Fruit fly (Drosophila melanogaster) whole organism, embryonic: Measurements from ENCODE around the gene Hpd.
A peak's percentile ranks its signal among the peaks of the same experiment; 100 is the strongest.

Experiments used
- Ada2b ChIP-seq: fragments of 200-800 bp; sonication (Bioruptor generic); IDR thresholded peaks from 2 replicates; pipeline ENCODE4 v1.3.6; 2022; ENCODE audit warnings: missing biosample characterization, missing genetic modification characterization
- CG10431 ChIP-seq: fragments of 200-800 bp; sonication (Bioruptor generic); optimal IDR thresholded peaks from 3 replicates; lab custom pipeline; 2018; ENCODE audit warnings: missing biosample characterization, mild to moderate bottlenecking, missing genetic modification characterization
- CG10462 ChIP-seq: fragments of 200-800 bp; sonication (Bioruptor generic); optimal IDR thresholded peaks from 2 replicates; lab custom pipeline; 2016; ENCODE audit warnings: missing biosample characterization, missing genetic modification characterization
- CG12744 ChIP-seq: fragments of 200-800 bp; sonication (Bioruptor generic); optimal IDR thresholded peaks from 2 replicates; lab custom pipeline; 2016; ENCODE audit warnings: missing biosample characterization, missing genetic modification characterization
- CG12942 ChIP-seq: fragments of 200-800 bp; sonication (Bioruptor generic); optimal IDR thresholded peaks from 3 replicates; lab custom pipeline; 2016; ENCODE audit warnings: missing biosample characterization, missing genetic modification characterization
- CG13123 ChIP-seq: fragments of 200-800 bp; sonication (Bioruptor generic); optimal IDR thresholded peaks from 2 replicates; lab custom pipeline; 2016; ENCODE audit warnings: missing biosample characterization, missing genetic modification characterization
- CG14014 ChIP-seq: fragments of 200-800 bp; sonication (Bioruptor generic); IDR thresholded peaks from 2 replicates; pipeline ENCODE4 v1.3.6; 2022; ENCODE audit warnings: missing biosample characterization, missing genetic modification characterization
- CG15601 ChIP-seq: fragments of 200-800 bp; sonication (Bioruptor generic); optimal IDR thresholded peaks from 3 replicates; lab custom pipeline; 2019; ENCODE audit warnings: missing biosample characterization, mild to moderate bottlenecking, missing genetic modification characterization, moderate library complexity
- CG18619 ChIP-seq: fragments of 200-800 bp; sonication (Bioruptor generic); optimal IDR thresholded peaks from 3 replicates; lab custom pipeline; 2017; ENCODE audit warnings: missing biosample characterization, mild to moderate bottlenecking, missing genetic modification characterization
- CG30020 ChIP-seq: fragments of 200-800 bp; optimal IDR thresholded peaks from 2 replicates; lab custom pipeline; 2019; ENCODE audit warnings: missing biosample characterization, mild to moderate bottlenecking, missing genetic modification characterization, moderate library complexity
- CG30403 ChIP-seq: fragments of 200-800 bp; sonication (Bioruptor generic); optimal IDR thresholded peaks from 3 replicates; lab custom pipeline; 2016; ENCODE audit warnings: missing biosample characterization, missing genetic modification characterization
- CG31441 ChIP-seq: fragments of 200-800 bp; sonication (Bioruptor generic); IDR thresholded peaks from 2 replicates; pipeline ENCODE4 v1.3.6; 2022; ENCODE audit warnings: missing biosample characterization, missing genetic modification characterization
- CG32772 ChIP-seq: fragments of 200-800 bp; sonication (Bioruptor generic); IDR thresholded peaks from 2 replicates; pipeline ENCODE4 v1.3.6; 2022; ENCODE audit warnings: missing biosample characterization, missing genetic modification characterization
- CG34224 ChIP-seq: fragments of 200-800 bp; sonication (Bioruptor generic); IDR thresholded peaks from 3 replicates; pipeline ENCODE4 v1.3.6; 2022; ENCODE audit warnings: missing biosample characterization, missing genetic modification characterization; ENCODE audit not compliant: partially characterized antibody
- CG3838 ChIP-seq: fragments of 200-800 bp; sonication (Bioruptor generic); optimal IDR thresholded peaks from 3 replicates; lab custom pipeline; 2016; ENCODE audit warnings: missing biosample characterization, missing genetic modification characterization
- CG4730 ChIP-seq: fragments of 200-800 bp; sonication (Bioruptor generic); IDR thresholded peaks from 2 replicates; pipeline ENCODE4 v1.3.6; 2022; ENCODE audit warnings: missing biosample characterization, missing genetic modification characterization
- CG6654 ChIP-seq: fragments of 200-800 bp; sonication (Bioruptor generic); optimal IDR thresholded peaks from 2 replicates; lab custom pipeline; 2017; ENCODE audit warnings: missing biosample characterization, mild to moderate bottlenecking, missing genetic modification characterization
- CG7271 ChIP-seq: fragments of 200-800 bp; sonication (Bioruptor generic); optimal IDR thresholded peaks from 2 replicates; lab custom pipeline; 2018; ENCODE audit warnings: missing biosample characterization, mild to moderate bottlenecking, missing genetic modification characterization, moderate library complexity
- CG7839 ChIP-seq: fragments of 200-800 bp; sonication (Bioruptor generic); optimal IDR thresholded peaks from 3 replicates; lab custom pipeline; 2018; ENCODE audit warnings: missing biosample characterization, mild to moderate bottlenecking, missing genetic modification characterization, moderate library complexity
- CG8924 ChIP-seq: fragments of 200-800 bp; optimal IDR thresholded peaks from 3 replicates; lab custom pipeline; 2019; ENCODE audit warnings: missing biosample characterization, mild to moderate bottlenecking, missing genetic modification characterization, moderate library complexity
- D19A ChIP-seq: fragments of 200-800 bp; optimal IDR thresholded peaks from 3 replicates; lab custom pipeline; 2019; ENCODE audit warnings: missing biosample characterization, mild to moderate bottlenecking, missing genetic modification characterization, moderate library complexity
- Dek ChIP-seq: fragments of 200-800 bp; sonication (Bioruptor generic); optimal IDR thresholded peaks from 3 replicates; lab custom pipeline; 2019; ENCODE audit warnings: missing biosample characterization, mild to moderate bottlenecking, missing genetic modification characterization, moderate library complexity
- Ets65A ChIP-seq: fragments of 200-800 bp; sonication (Bioruptor generic); peaks from one replicate; lab custom pipeline; 2016; ENCODE audit warnings: missing biosample characterization, missing genetic modification characterization
- HmgD ChIP-seq: fragments of 200-800 bp; sonication (Bioruptor generic); optimal IDR thresholded peaks from 3 replicates; lab custom pipeline; 2016; ENCODE audit warnings: missing biosample characterization, missing genetic modification characterization
- HmgZ ChIP-seq: fragments of 200-800 bp; sonication (Bioruptor generic); optimal IDR thresholded peaks from 2 replicates; lab custom pipeline; 2018; ENCODE audit warnings: missing biosample characterization, mild to moderate bottlenecking, missing genetic modification characterization
- Hmr ChIP-seq: fragments of 200-800 bp; sonication (Bioruptor generic); optimal IDR thresholded peaks from 3 replicates; lab custom pipeline; 2017; ENCODE audit warnings: mild to moderate bottlenecking, missing biosample characterization, missing genetic modification reagents, missing genetic modification characterization
- Max ChIP-seq: fragments of 200-800 bp; sonication (Bioruptor generic); optimal IDR thresholded peaks from 2 replicates; lab custom pipeline; 2016; ENCODE audit warnings: missing biosample characterization, mild to moderate bottlenecking, missing genetic modification characterization
- NC2α ChIP-seq: fragments of 200-800 bp; sonication (Bioruptor generic); optimal IDR thresholded peaks from 2 replicates; lab custom pipeline; 2016; ENCODE audit warnings: missing biosample characterization, missing genetic modification characterization
- Oaz ChIP-seq: fragments of 200-800 bp; sonication (Bioruptor generic); IDR thresholded peaks from 2 replicates; pipeline ENCODE4 v1.3.6; 2022; ENCODE audit warnings: missing biosample characterization, missing genetic modification characterization
- Ravus ChIP-seq: fragments of 200-800 bp; sonication (Bioruptor generic); IDR thresholded peaks from 2 replicates; pipeline ENCODE4 v1.3.6; 2022; ENCODE audit warnings: missing biosample characterization, missing genetic modification characterization
- Vsx1 ChIP-seq: fragments of 200-800 bp; sonication (Bioruptor generic); optimal IDR thresholded peaks from 2 replicates; lab custom pipeline; 2017; ENCODE audit warnings: missing biosample characterization, mild to moderate bottlenecking, missing genetic modification characterization, missing genetic modification reagents
- bab2 ChIP-seq: fragments of 200-800 bp; sonication (Bioruptor generic); optimal IDR thresholded peaks from 2 replicates; lab custom pipeline; 2016; ENCODE audit warnings: missing biosample characterization, missing genetic modification characterization
- cad ChIP-seq: fragments of >200 bp; optimal IDR thresholded peaks from 2 replicates; lab custom pipeline; 2017; ENCODE audit warnings: missing biosample characterization, missing genetic modification characterization
- dmrt99B ChIP-seq: fragments of 200-800 bp; sonication (Bioruptor generic); optimal IDR thresholded peaks from 2 replicates; lab custom pipeline; 2018; ENCODE audit warnings: missing biosample characterization, mild to moderate bottlenecking, missing genetic modification characterization, moderate library complexity
- exex ChIP-seq: fragments of 200-800 bp; sonication (Bioruptor generic); optimal IDR thresholded peaks from 4 replicates; lab custom pipeline; 2018; ENCODE audit warnings: missing biosample characterization, mild to moderate bottlenecking, missing genetic modification characterization, moderate library complexity
- grau ChIP-seq: fragments of 200-800 bp; optimal IDR thresholded peaks from 3 replicates; lab custom pipeline; 2019; ENCODE audit warnings: missing biosample characterization, mild to moderate bottlenecking, missing genetic modification characterization, moderate library complexity
- lola ChIP-seq, 3 experiments: fragments of >200 bp in 2 of 3; fragments of 200-800 bp in 1 of 3; sonication (Bioruptor generic) in 1 of 3; optimal IDR thresholded peaks; 2 replicates each; lab custom pipeline; 2017 to 2019; ENCODE audit warnings: missing biosample characterization in 3 of 3, missing genetic modification characterization in 3 of 3, mild to moderate bottlenecking in 1 of 3, moderate library complexity in 1 of 3
- lov ChIP-seq, 2 experiments: fragments of 200-800 bp in 1 of 2; fragments of >200 bp in 1 of 2; sonication (Bioruptor generic) in 1 of 2; IDR thresholded peaks in 1 of 2; optimal IDR thresholded peaks in 1 of 2; 2 replicates in 1 of 2; 3 replicates in 1 of 2; pipeline versions ENCODE4 v1.3.6 to Lab custom; 2017 to 2022; ENCODE audit warnings: missing biosample characterization in 1 of 2, missing genetic modification characterization in 1 of 2
- pan ChIP-seq, 4 experiments: fragments of >200 bp in 3 of 4; fragments of 200-800 bp in 1 of 4; sonication (Bioruptor generic) in 1 of 4; optimal IDR thresholded peaks in 3 of 4; IDR thresholded peaks in 1 of 4; 2 replicates each; pipeline versions ENCODE4 v1.3.6 to Lab custom; 2017 to 2022; ENCODE audit warnings: missing biosample characterization in 2 of 4, missing genetic modification characterization in 2 of 4, mixed read lengths in 1 of 4
- pnt ChIP-seq: fragments of 200-800 bp; sonication (Bioruptor generic); optimal IDR thresholded peaks from 3 replicates; lab custom pipeline; 2016; ENCODE audit warnings: missing biosample characterization, missing genetic modification characterization
- prd ChIP-seq, 3 experiments: fragments of >200 bp in 2 of 3; fragments of 200-800 bp in 1 of 3; sonication (Bioruptor generic) in 1 of 3; optimal IDR thresholded peaks in 2 of 3; IDR thresholded peaks in 1 of 3; 2 replicates in 2 of 3; 3 replicates in 1 of 3; pipeline versions ENCODE4 v1.3.6 to Lab custom; 2017 to 2022; ENCODE audit warnings: missing biosample characterization in 1 of 3, missing genetic modification characterization in 1 of 3
- ro ChIP-seq: fragments of 200-800 bp; sonication (Bioruptor generic); IDR thresholded peaks from 2 replicates; pipeline ENCODE4 v1.3.6; 2022; ENCODE audit warnings: missing biosample characterization, missing genetic modification characterization
- stc ChIP-seq: fragments of 200-800 bp; sonication (Bioruptor generic); IDR thresholded peaks from 2 replicates; pipeline ENCODE4 v1.3.6; 2022; ENCODE audit warnings: missing biosample characterization, missing genetic modification characterization
- sug ChIP-seq: fragments of 200-800 bp; optimal IDR thresholded peaks from 2 replicates; lab custom pipeline; 2019; ENCODE audit warnings: missing biosample characterization, mild to moderate bottlenecking, missing genetic modification characterization, moderate library complexity
- tap ChIP-seq: fragments of 200-800 bp; optimal IDR thresholded peaks from 3 replicates; lab custom pipeline; 2019; ENCODE audit warnings: missing biosample characterization, mild to moderate bottlenecking, missing genetic modification characterization, moderate library complexity
- tll ChIP-seq, 2 experiments: fragments of 200-800 bp in 1 of 2; fragments of >200 bp in 1 of 2; sonication (Bioruptor generic) in 1 of 2; optimal IDR thresholded peaks; 2 replicates each; lab custom pipeline; 2017 to 2019; ENCODE audit warnings: missing biosample characterization in 2 of 2, missing genetic modification characterization in 2 of 2, mild to moderate bottlenecking in 1 of 2, moderate library complexity in 1 of 2
- tx ChIP-seq: fragments of 200-800 bp; sonication (Bioruptor generic); optimal IDR thresholded peaks from 2 replicates; lab custom pipeline; 2016; ENCODE audit warnings: missing biosample characterization, missing genetic modification characterization
- wdn ChIP-seq: fragments of 200-800 bp; sonication (Bioruptor generic); IDR thresholded peaks from 2 replicates; pipeline ENCODE4 v1.3.6; 2022; ENCODE audit warnings: missing biosample characterization, missing genetic modification characterization

The Hpd gene

DNA sequence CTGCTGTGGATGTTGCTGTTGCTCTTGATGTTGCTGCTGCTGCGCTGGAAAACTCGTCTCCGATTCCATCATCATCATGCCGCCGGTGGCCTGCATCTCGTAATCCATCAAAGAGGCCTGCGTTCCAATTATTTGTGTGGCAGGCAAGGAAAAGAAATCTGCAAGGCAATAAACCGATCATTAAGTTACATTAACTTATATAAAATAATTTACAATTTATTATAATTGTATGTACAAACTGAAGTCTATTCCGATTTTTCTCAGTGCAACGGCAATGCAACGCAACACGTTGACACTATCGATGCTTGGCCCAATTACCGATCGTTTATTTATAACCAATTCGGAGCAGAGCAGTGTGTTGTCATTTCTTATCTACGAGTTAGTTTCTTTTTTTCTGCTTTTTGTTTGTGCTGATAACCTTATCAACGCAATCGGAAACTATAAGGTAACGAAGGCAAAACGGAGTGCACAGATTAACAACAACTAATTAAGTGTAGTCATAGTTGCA, 31.4 kb upstream of the Hpd start (continued):
- TF ChIP-seq CG18619 (no peak), Oaz (GFP tag; lab: Robert Waterston, UW) (peak; percentile 58), D19A (tag; lab: Kevin White, UChicago) (no peak), CG34224 (GFP tag; lab: Robert Waterston, UW) (no peak), CG12942 (GFP tag; lab: Kevin White, UChicago) (peak; percentile 34), prd (optimal IDR thresholded peaks at IDR 0.05; lab: Kevin White, UChicago) (no peak), prd (GFP tag; IDR thresholded peaks at IDR 0.05; lab: Robert Waterston, UW) (peak; percentile 61; the same call in 2 of the 3 replicates), wdn (GFP tag; lab: Robert Waterston, UW) (no peak), sug (peak; percentile 67), Ada2b (GFP tag; lab: Robert Waterston, UW) (peak; percentile 68), Ravus (GFP tag; lab: Robert Waterston, UW) (no peak), CG31441 (GFP tag; lab: Robert Waterston, UW) (peak; percentile 63; the same call in 1 of the 2 replicates), grau (tag; lab: Kevin White, UChicago) (peak; percentile 16), bab2 (GFP tag; lab: Kevin White, UChicago) (no peak), exex (peak; percentile 89), lov (optimal IDR thresholded peaks at IDR 0.05; lab: Kevin White, UChicago) (no peak), lov (GFP tag; IDR thresholded peaks at IDR 0.05; lab: Robert Waterston, UW) (no peak), CG12744 (GFP tag; lab: Kevin White, UChicago) (no peak), CG3838 (GFP tag; lab: Kevin White, UChicago) (no peak), Vsx1 (GFP tag; lab: Kevin White, UChicago) (peak; percentile 55), pnt (GFP tag; lab: Kevin White, UChicago) (no peak), cad (GFP tag; lab: Kevin White, UChicago) (no peak), Max (GFP tag; lab: Kevin White, UChicago) (peak; percentile 55), pan (optimal IDR thresholded peaks at IDR 0.05; lab: Kevin White, UChicago) (no peak), pan (GFP tag; optimal IDR thresholded peaks at IDR 0.05 in 1 of 2, IDR thresholded peaks at IDR 0.05 in 1 of 2) (peak in 1 of 2 experiments; percentile 69), CG8924 (tag; lab: Kevin White, UChicago) (peak; percentile 60), lola (GFP tag; optimal IDR thresholded peaks at IDR 0.05; lab: Kevin White, UChicago) (no peak), CG4730 (GFP tag; lab: Robert Waterston, UW) (0 out of 2 replicates have a peak, but pooled peaks have one; percentile 19), CG13123 (GFP tag; lab: Kevin White, UChicago) (no peak), Hmr (GFP tag; lab: Kevin White, UChicago) (peak; percentile 42), tx (GFP tag; lab: Kevin White, UChicago) (no peak), dmrt99B (tag; lab: Kevin White, UChicago) (peak; percentile 74), NC2α (GFP tag; lab: Kevin White, UChicago) (no peak), Dek (tag; lab: Kevin White, UChicago) (peak; percentile 35), HmgZ (tag; lab: Kevin White, UChicago) (peak; percentile 1), CG10462 (GFP tag; lab: Kevin White, UChicago) (no peak), CG7839 (tag; lab: Kevin White, UChicago) (peak; percentile 58), CG30403 (GFP tag; lab: Kevin White, UChicago) (peak; percentile 4), CG10431 (GFP tag; lab: Kevin White, UChicago) (no peak), CG15601 (no peak), CG6654 (GFP tag; lab: Kevin White, UChicago) (peak; percentile 15), tap (tag; lab: Kevin White, UChicago) (peak; percentile 68), Ets65A (GFP tag; lab: Kevin White, UChicago) (no peak), ro (GFP tag; lab: Robert Waterston, UW) (no peak), stc (GFP tag; lab: Robert Waterston, UW) (peak; percentile 60), tll (GFP tag; optimal IDR thresholded peaks at IDR 0.05; lab: Kevin White, UChicago) (no peak), CG32772 (GFP tag; lab: Robert Waterston, UW) (0 out of 2 replicates have a peak, but pooled peaks have one; percentile 15), CG7271 (no peak), CG14014 (GFP tag; lab: Robert Waterston, UW) (peak; percentile 58; the same call in 1 of the 2 replicates), CG30020 (no peak), HmgD (GFP tag; lab: Kevin White, UChicago) (no peak)
